Worm (Caenorhabditis elegans): ENCODE data around the gene C10A4.6.

The C10A4.6 gene

DNA sequence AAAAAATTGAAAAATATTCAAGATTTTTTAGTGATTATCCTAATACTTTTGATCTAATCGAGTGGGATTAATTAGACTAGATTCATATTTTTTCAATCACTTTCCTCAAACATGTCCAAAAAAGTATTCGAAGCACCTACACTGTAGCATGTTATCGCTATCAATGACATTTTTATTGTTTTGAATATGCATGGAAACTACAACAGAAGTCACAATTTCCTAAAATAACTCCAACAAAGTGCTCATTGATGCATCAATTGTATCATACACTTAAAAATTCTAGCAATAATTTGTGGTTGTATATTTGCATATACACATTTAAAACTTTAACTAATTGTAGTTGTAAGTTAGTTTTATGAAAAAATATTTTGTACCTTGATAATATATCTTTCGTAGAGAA lies 49.7 kb downstream of the C10A4.6 start:
- TF ChIP-seq pha-4 (tag; optimal IDR thresholded peaks at IDR 0.05) (no peak), elt-2 (tag; optimal IDR thresholded peaks at IDR 0.05) (peak; percentile 34), lsy-12 (tag; optimal IDR thresholded peaks at IDR 0.05) (no peak), pqm-1 (tag; optimal IDR thresholded peaks at IDR 0.05) (peak; percentile 81), mdl-1 (tag; optimal IDR thresholded peaks at IDR 0.05) (no peak), daf-12 (tag; optimal IDR thresholded peaks at IDR 0.05) (no peak), ztf-4 (tag; optimal IDR thresholded peaks at IDR 0.05) (no peak)

All from whole organism, L3 larva.